Fruit fly (Drosophila melanogaster) whole organism, wandering third instar larva: ENCODE results near the gene Jon25Bii.

Experiments
- Abd-B ChIP-seq: fragments of >200 bp; optimal IDR thresholded peaks from 2 replicates; lab custom pipeline; 2017; ENCODE audit warnings: missing biosample characterization, missing genetic modification characterization
- CG32264 ChIP-seq: fragments of 200-800 bp; sonication (Bioruptor generic); optimal IDR thresholded peaks from 2 replicates; lab custom pipeline; 2016; ENCODE audit warnings: missing biosample characterization, missing genetic modification characterization
- CG9705 ChIP-seq: fragments of 200-800 bp; sonication (Bioruptor generic); optimal IDR thresholded peaks from 2 replicates; lab custom pipeline; 2018; ENCODE audit warnings: missing biosample characterization, mild to moderate bottlenecking, missing genetic modification characterization
- CrebA ChIP-seq: fragments of 200-800 bp; sonication (Bioruptor generic); optimal IDR thresholded peaks from 2 replicates; lab custom pipeline; 2016; ENCODE audit warnings: missing biosample characterization, mild to moderate bottlenecking, missing genetic modification characterization, borderline replicate concordance
- Dfd ChIP-seq: fragments of >200 bp; optimal IDR thresholded peaks from 2 replicates; lab custom pipeline; 2017; ENCODE audit warnings: missing biosample characterization, missing genetic modification characterization
- Dif ChIP-seq: fragments of 200-275, 200-300 bp; sonication (Bioruptor generic); optimal IDR thresholded peaks from 2 replicates; lab custom pipeline; 2018; ENCODE audit warnings: missing biosample characterization, missing genetic modification characterization; ENCODE audit not compliant: partially characterized antibody
- GATAd ChIP-seq: sonication (Bioruptor generic); optimal IDR thresholded peaks from 2 replicates; lab custom pipeline; 2016; ENCODE audit warnings: missing biosample characterization, missing genetic modification characterization
- HLH106 ChIP-seq: fragments of 200-800 bp; optimal IDR thresholded peaks from 3 replicates; lab custom pipeline; 2019; ENCODE audit warnings: missing biosample characterization, mild to moderate bottlenecking, missing genetic modification characterization, moderate library complexity
- Hnf4 ChIP-seq: fragments of 200-800 bp; sonication (Bioruptor generic); optimal IDR thresholded peaks from 2 replicates; lab custom pipeline; 2016; ENCODE audit warnings: missing biosample characterization, mild to moderate bottlenecking, missing genetic modification characterization
- Hr78 ChIP-seq: fragments of >200 bp; optimal IDR thresholded peaks from 2 replicates; lab custom pipeline; 2017; ENCODE audit warnings: missing biosample characterization, missing genetic modification characterization
- Hr83 ChIP-seq: fragments of 200-300 bp; sonication (Bioruptor generic); optimal IDR thresholded peaks from 2 replicates; lab custom pipeline; 2016; ENCODE audit warnings: missing biosample characterization, mild to moderate bottlenecking, missing genetic modification characterization, moderate library complexity; ENCODE audit not compliant: poor library complexity, severe bottlenecking
- Jra ChIP-seq: sonication (Bioruptor generic); optimal IDR thresholded peaks from 2 replicates; lab custom pipeline; 2016; ENCODE audit warnings: missing biosample characterization, missing genetic modification characterization
- Mio ChIP-seq: sonication (Bioruptor generic); optimal IDR thresholded peaks from 2 replicates; lab custom pipeline; 2016; ENCODE audit warnings: missing biosample characterization, missing genetic modification characterization
- Myc ChIP-seq: fragments of >200 bp; optimal IDR thresholded peaks from 2 replicates; lab custom pipeline; 2017
- N ChIP-seq: fragments of >200 bp; optimal IDR thresholded peaks from 2 replicates; lab custom pipeline; 2018; ENCODE audit warnings: missing biosample characterization, missing external identifiers, missing genetic modification characterization
- OdsH ChIP-seq: fragments of 200-800 bp; sonication (Bioruptor generic); optimal IDR thresholded peaks from 2 replicates; lab custom pipeline; 2016; ENCODE audit warnings: missing biosample characterization, mild to moderate bottlenecking, missing genetic modification characterization
- Rel ChIP-seq, 2 experiments: fragments of 200-800 bp; sonication (Bioruptor generic) in 1 of 2; optimal IDR thresholded peaks; 2 replicates in 1 of 2; 3 replicates in 1 of 2; lab custom pipeline; 2016 to 2019; ENCODE audit warnings: mild to moderate bottlenecking in 2 of 2, missing biosample characterization in 2 of 2, missing genetic modification characterization in 2 of 2, moderate library complexity in 1 of 2
- Sp1 ChIP-seq: fragments of 200-800 bp; sonication (Bioruptor generic); optimal IDR thresholded peaks from 3 replicates; lab custom pipeline; 2019; ENCODE audit warnings: missing biosample characterization, mild to moderate bottlenecking, missing genetic modification characterization, moderate library complexity
- Vsx2 ChIP-seq: fragments of 200-300, 225-300 bp; sonication (Bioruptor generic); optimal IDR thresholded peaks from 2 replicates; lab custom pipeline; 2018; ENCODE audit warnings: missing biosample characterization, missing genetic modification characterization; ENCODE audit not compliant: partially characterized antibody
- br ChIP-seq: fragments of 200-800 bp; sonication (Bioruptor generic); optimal IDR thresholded peaks from 2 replicates; lab custom pipeline; 2016; ENCODE audit warnings: missing biosample characterization, missing genetic modification characterization
- brk ChIP-seq: fragments of 200-800 bp; sonication (Bioruptor generic); optimal IDR thresholded peaks from 2 replicates; lab custom pipeline; 2016; ENCODE audit warnings: missing biosample characterization, mild to moderate bottlenecking, missing genetic modification characterization
- dl ChIP-seq, 2 experiments: fragments of 175-275, 200-275 bp in 1 of 2; fragments of 200-275 bp in 1 of 2; sonication (Bioruptor generic); optimal IDR thresholded peaks; lab custom pipeline; 2018; ENCODE audit warnings: mild to moderate bottlenecking in 2 of 2, missing biosample characterization in 2 of 2, missing genetic modification characterization in 2 of 2, moderate library complexity in 2 of 2; ENCODE audit not compliant: partially characterized antibody in 2 of 2, insufficient read depth in 1 of 2
- dmrt93B ChIP-seq: fragments of 200-800 bp; sonication (Bioruptor generic); optimal IDR thresholded peaks from 2 replicates; lab custom pipeline; 2018; ENCODE audit warnings: missing biosample characterization, mild to moderate bottlenecking, missing genetic modification characterization
- dsf ChIP-seq: sonication (Bioruptor generic); optimal IDR thresholded peaks from 2 replicates; lab custom pipeline; 2016; ENCODE audit warnings: missing biosample characterization, missing genetic modification characterization, borderline replicate concordance
- ey ChIP-seq: fragments of 200-800 bp; sonication (Bioruptor generic); optimal IDR thresholded peaks from 2 replicates; lab custom pipeline; 2016; ENCODE audit warnings: missing biosample characterization, missing genetic modification characterization
- foxo ChIP-seq, 2 experiments: fragments of 200-800 bp; sonication (Bioruptor generic); optimal IDR thresholded peaks; 2 replicates in 1 of 2; 3 replicates in 1 of 2; lab custom pipeline; 2016 to 2017; ENCODE audit warnings: missing biosample characterization in 2 of 2, missing genetic modification characterization in 2 of 2
- fru ChIP-seq: fragments of 200-800 bp; sonication (Bioruptor generic); optimal IDR thresholded peaks from 3 replicates; lab custom pipeline; 2016; ENCODE audit warnings: missing biosample characterization, mild to moderate bottlenecking, missing genetic modification characterization
- h ChIP-seq: fragments of 200-800 bp; sonication (Bioruptor generic); optimal IDR thresholded peaks from 3 replicates; lab custom pipeline; 2016; ENCODE audit warnings: missing biosample characterization, mild to moderate bottlenecking, missing genetic modification characterization
- jim ChIP-seq: fragments of 175-275, 200-325 bp; sonication (Bioruptor generic); optimal IDR thresholded peaks from 2 replicates; lab custom pipeline; 2016; ENCODE audit warnings: missing biosample characterization, mild to moderate bottlenecking, missing genetic modification characterization
- lola ChIP-seq: fragments of >200 bp; optimal IDR thresholded peaks from 2 replicates; lab custom pipeline; 2017; ENCODE audit warnings: missing biosample characterization, missing genetic modification characterization
- pan ChIP-seq: fragments of >200 bp; optimal IDR thresholded peaks from 2 replicates; lab custom pipeline; 2017
- psq ChIP-seq: fragments of 200-800 bp; sonication (Bioruptor generic); optimal IDR thresholded peaks from 3 replicates; lab custom pipeline; 2017; ENCODE audit warnings: missing biosample characterization, mild to moderate bottlenecking, missing genetic modification characterization, moderate library complexity
- rgr ChIP-seq: fragments of 200-800 bp; sonication (Bioruptor generic); optimal IDR thresholded peaks from 3 replicates; lab custom pipeline; 2016; ENCODE audit warnings: missing biosample characterization, mild to moderate bottlenecking, missing genetic modification characterization
- sage ChIP-seq: fragments of 200-800 bp; sonication (Bioruptor generic); optimal IDR thresholded peaks from 2 replicates; lab custom pipeline; 2016; ENCODE audit warnings: missing biosample characterization, mild to moderate bottlenecking, missing genetic modification characterization
- sv ChIP-seq: fragments of 200-800 bp; sonication (Bioruptor generic); optimal IDR thresholded peaks from 3 replicates; lab custom pipeline; 2016; ENCODE audit warnings: missing biosample characterization, missing genetic modification characterization
- tai ChIP-seq: sonication (Bioruptor generic); optimal IDR thresholded peaks from 2 replicates; lab custom pipeline; 2016; ENCODE audit warnings: missing biosample characterization, missing genetic modification characterization
- usp ChIP-seq: fragments of >200 bp; optimal IDR thresholded peaks from 2 replicates; lab custom pipeline; 2017; ENCODE audit warnings: missing biosample characterization, missing genetic modification characterization
- woc ChIP-seq: sonication (Bioruptor generic); optimal IDR thresholded peaks from 2 replicates; lab custom pipeline; 2016; ENCODE audit warnings: missing biosample characterization, mild to moderate bottlenecking, missing genetic modification characterization

Jon25Bii gene

DNA sequence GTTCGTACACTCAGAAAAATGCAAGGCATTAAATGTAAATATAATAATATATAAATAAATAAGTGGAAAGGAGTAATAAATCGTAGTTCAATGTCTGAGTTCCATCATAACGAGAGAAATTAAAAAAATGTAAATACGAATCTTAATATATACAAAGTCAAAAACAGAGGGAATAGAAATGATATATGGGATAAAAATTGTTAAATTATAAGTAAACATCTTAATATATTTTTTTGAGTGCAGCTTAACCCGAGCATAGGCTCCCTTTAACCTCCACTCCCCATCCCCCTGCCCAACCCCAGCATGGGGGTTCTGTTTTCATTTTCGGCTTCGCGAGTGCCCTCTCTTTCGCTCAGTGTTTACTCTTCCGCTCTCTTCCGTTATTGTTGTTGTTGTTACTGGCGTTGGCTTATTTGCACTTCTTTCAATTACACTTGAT is 37.2 kb downstream of the Jon25Bii start:
- TF ChIP-seq ey (no peak), CG32264 (GFP tag; lab: Kevin White, UChicago) (no peak), rgr (GFP tag; lab: Kevin White, UChicago) (no peak), Sp1 (peak; percentile 19), sage (no peak), woc (GFP tag; lab: Kevin White, UChicago) (no peak), sv (GFP tag; lab: Kevin White, UChicago) (no peak), foxo (GFP tag; optimal IDR thresholded peaks at IDR 0.05; lab: Kevin White, UChicago) (peak in 1 of 2 experiments; percentile 44), Jra (no peak), Rel (GFP tag; optimal IDR thresholded peaks at IDR 0.05; lab: Kevin White, UChicago) (no peak), Rel (tag; optimal IDR thresholded peaks at IDR 0.05; lab: Kevin White, UChicago) (no peak), HLH106 (peak; percentile 41), dsf (GFP tag; lab: Kevin White, UChicago) (no peak), psq (GFP tag; lab: Kevin White, UChicago) (peak; percentile 64), h (GFP tag; lab: Kevin White, UChicago) (no peak), dmrt93B (GFP tag; lab: Kevin White, UChicago) (peak; percentile 15), OdsH (GFP tag; lab: Kevin White, UChicago) (no peak), Dfd (GFP tag; lab: Kevin White, UChicago) (no peak), Hnf4 (GFP tag; lab: Kevin White, UChicago) (no peak), jim (GFP tag; lab: Kevin White, UChicago) (no peak), br (GFP tag; lab: Kevin White, UChicago) (no peak), brk (GFP tag; lab: Kevin White, UChicago) (no peak), Vsx2 (no peak), Abd-B (GFP tag; lab: Kevin White, UChicago) (no peak), dl (GFP tag; optimal IDR thresholded peaks at IDR 0.05; lab: Kevin White, UChicago; ENCODE audit: insufficient read depth in 1 of 2, partially characterized antibody in 2 of 2) (no peak), CG9705 (no peak), pan (lab: Kevin White, UChicago) (no peak), Hr78 (GFP tag; lab: Kevin White, UChicago) (no peak)
- TF ChIP-seq, all 38 proteins: peak for 5

DNA sequence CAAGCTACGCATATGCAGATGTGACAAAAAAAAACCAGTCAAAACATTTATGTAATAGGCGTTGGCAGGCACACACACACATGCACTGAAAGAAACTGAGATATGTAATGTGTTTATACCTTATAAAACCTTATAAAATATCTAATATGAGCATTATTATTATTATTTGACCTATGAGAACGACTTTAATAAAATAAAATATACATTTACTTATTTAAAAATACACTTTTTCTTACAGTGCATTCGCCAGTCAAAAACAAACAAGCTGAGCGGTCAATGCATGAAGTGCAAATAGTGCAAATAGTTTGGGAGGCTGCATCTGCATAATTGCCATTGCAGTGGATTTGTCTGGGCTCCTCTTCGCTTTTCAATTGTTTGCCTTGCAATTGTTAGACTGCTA is 45.0 kb downstream of the Jon25Bii start:
- TF ChIP-seq OdsH (GFP tag; lab: Kevin White, UChicago) (no peak), fru (GFP tag; lab: Kevin White, UChicago) (no peak), sv (GFP tag; lab: Kevin White, UChicago) (peak; percentile 3), Jra (no peak), pan (lab: Kevin White, UChicago) (no peak), h (GFP tag; lab: Kevin White, UChicago) (peak; percentile 16), Sp1 (no peak), Dfd (GFP tag; lab: Kevin White, UChicago) (no peak), ey (no peak), Vsx2 (no peak)

DNA sequence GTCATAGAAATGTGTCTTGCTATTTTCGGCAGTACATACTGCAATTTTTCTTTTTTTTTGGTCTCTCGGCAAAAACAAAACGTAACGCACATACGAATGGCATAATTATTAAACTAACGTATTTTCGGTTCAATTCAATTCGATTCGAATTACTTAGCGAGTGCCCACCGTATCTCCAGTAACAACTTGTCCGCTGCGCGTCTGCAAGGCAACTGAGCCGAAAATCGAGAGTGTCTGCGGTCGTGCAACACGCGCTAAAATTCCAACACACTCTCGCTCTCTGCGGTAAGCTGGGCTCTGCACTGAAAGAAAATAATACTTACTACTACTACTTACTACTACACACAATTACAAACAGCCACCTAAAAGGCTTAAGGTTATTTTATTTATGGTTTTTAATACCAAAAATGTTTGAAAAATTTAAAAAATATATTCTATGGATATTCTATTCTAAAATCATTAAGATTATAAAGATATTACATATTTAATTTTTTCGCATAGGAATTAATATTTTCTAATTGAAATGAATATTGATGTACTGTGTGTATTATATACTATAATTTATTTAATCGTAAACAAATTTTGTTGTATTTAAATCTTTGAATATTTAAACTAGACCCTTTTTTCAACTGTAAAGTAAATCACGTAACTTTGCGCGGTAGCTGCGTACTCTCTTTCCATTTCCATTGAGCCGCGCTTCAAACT is 46.2 kb downstream of the Jon25Bii start, which contains the start of gene snsl:
Gene snsl, minus strand, starts transcription at position 217 of the 705 bp plus-strand sequence.
- no peak for TF ChIP-seq Hr78 (GFP tag; lab: Kevin White, UChicago)
- TF ChIP-seq Dfd (GFP tag; lab: Kevin White, UChicago), result no peak
- no peak for TF ChIP-seq Vsx2
- TF ChIP-seq dmrt93B (GFP tag; lab: Kevin White, UChicago), result no peak
- no peak for TF ChIP-seq sv (GFP tag; lab: Kevin White, UChicago)
- TF ChIP-seq Hr83 (GFP tag; lab: Kevin White, UChicago), result no peak
- no peak for TF ChIP-seq jim (GFP tag; lab: Kevin White, UChicago)
- peak; percentile 72 for TF ChIP-seq psq (GFP tag; lab: Kevin White, UChicago)
- TF ChIP-seq sage, result no peak
- TF ChIP-seq Abd-B (GFP tag; lab: Kevin White, UChicago), result no peak
- TF ChIP-seq Jra, result no peak
- TF ChIP-seq OdsH (GFP tag; lab: Kevin White, UChicago), result peak; percentile 61
- peak; percentile 19 for TF ChIP-seq ey
- no peak for TF ChIP-seq dl (GFP tag; optimal IDR thresholded peaks at IDR 0.05; lab: Kevin White, UChicago; ENCODE audit: insufficient read depth in 1 of 2, partially characterized antibody in 2 of 2)
- TF ChIP-seq Sp1, result peak; percentile 82
- no peak for TF ChIP-seq CG9705
- TF ChIP-seq CG32264 (GFP tag; lab: Kevin White, UChicago), result no peak
- TF ChIP-seq h (GFP tag; lab: Kevin White, UChicago), result peak; percentile 17
- no peak for TF ChIP-seq usp (GFP tag; lab: Kevin White, UChicago)
- peak in 1 of 2 experiments; percentile 72 for TF ChIP-seq foxo (GFP tag; optimal IDR thresholded peaks at IDR 0.05; lab: Kevin White, UChicago)
- TF ChIP-seq lola (GFP tag; lab: Kevin White, UChicago), result no peak
- TF ChIP-seq Mio (GFP tag; lab: Kevin White, UChicago), result no peak
- TF ChIP-seq pan (lab: Kevin White, UChicago), result no peak
- TF ChIP-seq Rel (GFP tag; optimal IDR thresholded peaks at IDR 0.05; lab: Kevin White, UChicago), result no peak
- TF ChIP-seq Rel (tag; optimal IDR thresholded peaks at IDR 0.05; lab: Kevin White, UChicago), result no peak
- TF ChIP-seq rgr (GFP tag; lab: Kevin White, UChicago), result peak; percentile 53
- TF ChIP-seq Dif (GFP tag; lab: Kevin White, UChicago), result no peak
- TF ChIP-seq woc (GFP tag; lab: Kevin White, UChicago), result no peak
- no peak for TF ChIP-seq Myc
- TF ChIP-seq dsf (GFP tag; lab: Kevin White, UChicago), result no peak
- TF ChIP-seq tai (GFP tag; lab: Kevin White, UChicago), result no peak
- TF ChIP-seq br (GFP tag; lab: Kevin White, UChicago), result no peak
- TF ChIP-seq brk (GFP tag; lab: Kevin White, UChicago), result no peak
- no peak for TF ChIP-seq CrebA (GFP tag; lab: Kevin White, UChicago)
- TF ChIP-seq GATAd (GFP tag; lab: Kevin White, UChicago), result no peak
- TF ChIP-seq fru (GFP tag; lab: Kevin White, UChicago), result peak; percentile 84
- no peak for TF ChIP-seq Hnf4 (GFP tag; lab: Kevin White, UChicago)
- TF ChIP-seq N (GFP tag; lab: Kevin White, UChicago), result no peak
- TF ChIP-seq HLH106, result peak; percentile 72
